Worm (Caenorhabditis elegans) whole organism, L3 larva: Measurements from ENCODE around the gene nspb-7.
"Not testable (repeated sequence)": the region's sequence is repeated elsewhere in the genome, so short reads cannot be mapped to it uniquely, and the experiment has no call there.

Experiments used
- daf-12 ChIP-seq: fragments of 150-350 bp; optimal IDR thresholded peaks from 2 replicates; lab custom pipeline; 2014; ENCODE audit warnings: missing biosample characterization, missing genetic modification reagents, missing genetic modification characterization
- nhr-23 ChIP-seq: fragments of 150-350 bp; optimal IDR thresholded peaks from 2 replicates; lab custom pipeline; 2014; ENCODE audit warnings: missing biosample characterization, missing genetic modification reagents, missing genetic modification characterization
- nhr-77 ChIP-seq: fragments of 150-350 bp; optimal IDR thresholded peaks from 2 replicates; lab custom pipeline; 2014; ENCODE audit warnings: missing biosample characterization, missing genetic modification characterization
- snpc-4 ChIP-seq: fragments of 150-350 bp; optimal IDR thresholded peaks from 2 replicates; lab custom pipeline; 2014; ENCODE audit warnings: missing biosample characterization, missing genetic modification characterization

- TF ChIP-seq daf-12 (tag; lab: Kevin White, UChicago); snpc-4 (tag; lab: Kevin White, UChicago); nhr-23; nhr-77: not testable (repeated sequence)
Measured at ce11 chrII:14563766-14564370, 14.2 kb upstream of the nspb-7 start.
